Fruit fly (Drosophila melanogaster) whole organism, embryonic: ENCODE measurements around the gene how.

ENCODE experiments used
- ATbp ChIP-seq: fragments of 200-800 bp; sonication (Bioruptor generic); optimal IDR thresholded peaks from 2 replicates; lab custom pipeline; 2017; ENCODE audit warnings: missing biosample characterization, mild to moderate bottlenecking, missing genetic modification characterization, missing genetic modification reagents
- Awh ChIP-seq: fragments of 200-800 bp; sonication (Bioruptor generic); IDR thresholded peaks from 2 replicates; pipeline ENCODE4, ENCODE4 v1.3.6; 2022; ENCODE audit warnings: missing biosample characterization, missing genetic modification characterization
- BEAF-32 ChIP-seq: fragments of 200-800 bp; sonication (Bioruptor generic); optimal IDR thresholded peaks from 3 replicates; lab custom pipeline; 2017; ENCODE audit warnings: missing biosample characterization, missing genetic modification characterization, mild to moderate bottlenecking, moderate library complexity, missing genetic modification reagents
- C15 ChIP-seq: fragments of 200-800 bp; sonication (Bioruptor generic); IDR thresholded peaks from 3 replicates; pipeline ENCODE4 v1.3.6; 2022; ENCODE audit warnings: missing biosample characterization, missing genetic modification characterization
- CG10267 ChIP-seq: fragments of 200-800 bp; sonication (Bioruptor generic); optimal IDR thresholded peaks from 2 replicates; lab custom pipeline; 2018; ENCODE audit warnings: missing biosample characterization, mild to moderate bottlenecking, missing genetic modification characterization, moderate library complexity
- CG10543 ChIP-seq: fragments of 200-800 bp; sonication (Bioruptor generic); optimal IDR thresholded peaks from 3 replicates; lab custom pipeline; 2017; ENCODE audit warnings: missing biosample characterization, mild to moderate bottlenecking, missing genetic modification characterization, moderate library complexity
- CG10654 ChIP-seq: fragments of 200-800 bp; sonication (Bioruptor generic); optimal IDR thresholded peaks from 2 replicates; lab custom pipeline; 2016; ENCODE audit warnings: missing biosample characterization, missing genetic modification characterization
- CG12155 ChIP-seq: fragments of 200-800 bp; sonication (Bioruptor generic); optimal IDR thresholded peaks from 3 replicates; lab custom pipeline; 2016; ENCODE audit warnings: missing biosample characterization, missing genetic modification characterization
- CG13287 ChIP-seq: fragments of 200-800 bp; sonication (Bioruptor generic); IDR thresholded peaks from 2 replicates; pipeline ENCODE4 v1.3.6; 2022; ENCODE audit warnings: missing biosample characterization, missing genetic modification characterization; ENCODE audit not compliant: partially characterized antibody
- CG13296 ChIP-seq: fragments of 200-800 bp; sonication (Bioruptor generic); optimal IDR thresholded peaks from 3 replicates; lab custom pipeline; 2018; ENCODE audit warnings: missing biosample characterization, mild to moderate bottlenecking, missing genetic modification characterization
- CG14014 ChIP-seq: fragments of 200-800 bp; sonication (Bioruptor generic); IDR thresholded peaks from 2 replicates; pipeline ENCODE4 v1.3.6; 2022; ENCODE audit warnings: missing biosample characterization, missing genetic modification characterization
- CG14710 ChIP-seq: fragments of 200-800 bp; sonication (Bioruptor generic); optimal IDR thresholded peaks from 3 replicates; lab custom pipeline; 2019; ENCODE audit warnings: missing biosample characterization, mild to moderate bottlenecking, missing genetic modification characterization, moderate library complexity
- CG16815 ChIP-seq: fragments of 200-800 bp; sonication (Bioruptor generic); optimal IDR thresholded peaks from 3 replicates; lab custom pipeline; 2017; ENCODE audit warnings: missing biosample characterization, mild to moderate bottlenecking, missing genetic modification characterization
- CG17328 ChIP-seq: fragments of 200-800 bp; sonication (Bioruptor generic); IDR thresholded peaks from 2 replicates; pipeline ENCODE4 v1.3.6; 2022; ENCODE audit warnings: missing biosample characterization, missing genetic modification characterization
- CG17359 ChIP-seq: fragments of 200-800 bp; sonication (Bioruptor generic); optimal IDR thresholded peaks from 3 replicates; lab custom pipeline; 2018; ENCODE audit warnings: missing biosample characterization, mild to moderate bottlenecking, missing genetic modification characterization, moderate library complexity
- CG2120 ChIP-seq: fragments of 200-800 bp; sonication (Bioruptor generic); optimal IDR thresholded peaks from 3 replicates; lab custom pipeline; 2016; ENCODE audit warnings: missing biosample characterization, missing genetic modification characterization
- CG2129 ChIP-seq: fragments of 200-800 bp; sonication (Bioruptor generic); IDR thresholded peaks from 2 replicates; pipeline ENCODE4 v1.3.6; 2022; ENCODE audit warnings: missing biosample characterization, missing genetic modification characterization; ENCODE audit not compliant: partially characterized antibody
- CG32772 ChIP-seq: fragments of 200-800 bp; sonication (Bioruptor generic); IDR thresholded peaks from 2 replicates; pipeline ENCODE4 v1.3.6; 2022; ENCODE audit warnings: missing biosample characterization, missing genetic modification characterization
- CG3847 ChIP-seq: fragments of 200-800 bp; sonication (Bioruptor generic); IDR thresholded peaks from 2 replicates; pipeline ENCODE4 v1.3.6; 2022; ENCODE audit warnings: missing biosample characterization, missing genetic modification characterization
- CG4404 ChIP-seq: fragments of 200-800 bp; sonication (Bioruptor generic); IDR thresholded peaks from 2 replicates; pipeline ENCODE4 v1.3.6; 2022; ENCODE audit warnings: missing biosample characterization, missing genetic modification characterization
- CG6765 ChIP-seq: fragments of 200-800 bp; sonication (Bioruptor generic); optimal IDR thresholded peaks from 3 replicates; lab custom pipeline; 2017; ENCODE audit warnings: missing biosample characterization, mild to moderate bottlenecking, missing genetic modification characterization
- CG7987 ChIP-seq: fragments of 200-800 bp; sonication (Bioruptor generic); optimal IDR thresholded peaks from 2 replicates; lab custom pipeline; 2018; ENCODE audit warnings: missing biosample characterization, mild to moderate bottlenecking, missing genetic modification characterization, moderate library complexity
- CG8290 ChIP-seq, 3 experiments: fragments of 200-800 bp; sonication (Bioruptor generic); optimal IDR thresholded peaks; 2 replicates each; lab custom pipeline; 2016 to 2019; ENCODE audit warnings: missing biosample characterization in 3 of 3, missing genetic modification characterization in 3 of 3, mild to moderate bottlenecking in 2 of 3, moderate library complexity in 1 of 3
- Dad ChIP-seq: fragments of 200-800 bp; sonication (Bioruptor generic); optimal IDR thresholded peaks from 3 replicates; lab custom pipeline; 2016; ENCODE audit warnings: missing biosample characterization, missing genetic modification characterization
- Dbx ChIP-seq: fragments of 200-800 bp; sonication (Bioruptor generic); IDR thresholded peaks from 3 replicates; pipeline ENCODE4 v1.3.6; 2022; ENCODE audit warnings: missing biosample characterization, missing genetic modification characterization
- Dip3 ChIP-seq: fragments of 200-800 bp; sonication (Bioruptor generic); optimal IDR thresholded peaks from 3 replicates; lab custom pipeline; 2016; ENCODE audit warnings: missing biosample characterization, missing genetic modification characterization
- H15 ChIP-seq: fragments of 200-800 bp; sonication (Bioruptor generic); IDR thresholded peaks from 3 replicates; pipeline ENCODE4 v1.3.6; 2022; ENCODE audit warnings: missing biosample characterization, missing genetic modification characterization
- HHEX ChIP-seq: fragments of 200-800 bp; sonication (Bioruptor generic); optimal IDR thresholded peaks from 3 replicates; lab custom pipeline; 2017; ENCODE audit warnings: missing biosample characterization, mild to moderate bottlenecking, missing genetic modification characterization, missing genetic modification reagents
- Hmr ChIP-seq: fragments of 200-800 bp; sonication (Bioruptor generic); optimal IDR thresholded peaks from 3 replicates; lab custom pipeline; 2017; ENCODE audit warnings: mild to moderate bottlenecking, missing biosample characterization, missing genetic modification reagents, missing genetic modification characterization
- Hsf ChIP-seq: fragments of 200-800 bp; sonication (Bioruptor generic); optimal IDR thresholded peaks from 3 replicates; lab custom pipeline; 2016; ENCODE audit warnings: missing biosample characterization, missing genetic modification characterization
- Med ChIP-seq: fragments of 200-800 bp; sonication (Bioruptor generic); peaks from one replicate; lab custom pipeline; 2016; ENCODE audit warnings: missing biosample characterization, missing genetic modification characterization, mild to moderate bottlenecking, inconsistent platforms, moderate library complexity
- Meics ChIP-seq: fragments of 200-800 bp; sonication (Bioruptor generic); optimal IDR thresholded peaks from 2 replicates; lab custom pipeline; 2017; ENCODE audit warnings: missing biosample characterization, mild to moderate bottlenecking, missing genetic modification characterization
- Nf-YC ChIP-seq: fragments of 200-800 bp; optimal IDR thresholded peaks from 3 replicates; lab custom pipeline; 2019; ENCODE audit warnings: missing biosample characterization, mild to moderate bottlenecking, missing genetic modification characterization, moderate library complexity
- NfI ChIP-seq: fragments of 200-800 bp; sonication (Bioruptor generic); optimal IDR thresholded peaks from 3 replicates; lab custom pipeline; 2018; ENCODE audit warnings: missing biosample characterization, mild to moderate bottlenecking, missing genetic modification characterization, moderate library complexity
- Side ChIP-seq: fragments of 200-800 bp; sonication (Bioruptor generic); optimal IDR thresholded peaks from 2 replicates; lab custom pipeline; 2016; ENCODE audit warnings: missing biosample characterization, missing genetic modification characterization
- Sox102F ChIP-seq: fragments of 200-800 bp; sonication (Bioruptor generic); optimal IDR thresholded peaks from 2 replicates; lab custom pipeline; 2018; ENCODE audit warnings: missing biosample characterization, mild to moderate bottlenecking, missing genetic modification characterization, moderate library complexity
- Sry-δ ChIP-seq: fragments of 200-800 bp; sonication (Bioruptor generic); optimal IDR thresholded peaks from 2 replicates; lab custom pipeline; 2016; ENCODE audit warnings: missing biosample characterization, missing genetic modification characterization
- Xbp1 ChIP-seq: fragments of 200-800 bp; sonication (Bioruptor generic); optimal IDR thresholded peaks from 3 replicates; lab custom pipeline; 2016; ENCODE audit warnings: missing biosample characterization, mild to moderate bottlenecking, missing genetic modification characterization
- YL-1 ChIP-seq: fragments of 200-800 bp; sonication (Bioruptor generic); optimal IDR thresholded peaks from 3 replicates; lab custom pipeline; 2017; ENCODE audit warnings: missing biosample characterization, mild to moderate bottlenecking, missing genetic modification characterization
- bbx ChIP-seq: fragments of 200-800 bp; sonication (Bioruptor generic); IDR thresholded peaks from 2 replicates; pipeline ENCODE4 v1.3.6; 2022; ENCODE audit warnings: missing biosample characterization, missing genetic modification characterization; ENCODE audit not compliant: partially characterized antibody
- dmrt11E ChIP-seq: fragments of 200-800 bp; sonication (Bioruptor generic); optimal IDR thresholded peaks from 3 replicates; lab custom pipeline; 2018; ENCODE audit warnings: missing biosample characterization, mild to moderate bottlenecking, missing genetic modification characterization, moderate library complexity
- h ChIP-seq: fragments of >200 bp; optimal IDR thresholded peaks from 2 replicates; lab custom pipeline; 2017
- jumu ChIP-seq: fragments of 200-800 bp; sonication (Bioruptor generic); optimal IDR thresholded peaks from 3 replicates; lab custom pipeline; 2016; ENCODE audit warnings: missing biosample characterization, missing genetic modification characterization
- kay ChIP-seq: fragments of 200-800 bp; sonication (Bioruptor generic); optimal IDR thresholded peaks from 2 replicates; lab custom pipeline; 2016; ENCODE audit warnings: missing biosample characterization, missing genetic modification characterization
- lola ChIP-seq, 3 experiments: fragments of >200 bp in 2 of 3; fragments of 200-800 bp in 1 of 3; sonication (Bioruptor generic) in 1 of 3; optimal IDR thresholded peaks; 2 replicates each; lab custom pipeline; 2017 to 2019; ENCODE audit warnings: missing biosample characterization in 3 of 3, missing genetic modification characterization in 3 of 3, mild to moderate bottlenecking in 1 of 3, moderate library complexity in 1 of 3
- mld ChIP-seq: fragments of 200-800 bp; sonication (Bioruptor generic); IDR thresholded peaks from 3 replicates; pipeline ENCODE4 v1.3.6; 2022; ENCODE audit warnings: missing biosample characterization, missing genetic modification characterization; ENCODE audit not compliant: partially characterized antibody
- nau ChIP-seq: fragments of 200-800 bp; sonication (Bioruptor generic); optimal IDR thresholded peaks from 3 replicates; lab custom pipeline; 2017; ENCODE audit warnings: missing biosample characterization, mild to moderate bottlenecking, missing genetic modification characterization, missing genetic modification reagents
- phol ChIP-seq: fragments of 200-800 bp; sonication (Bioruptor generic); optimal IDR thresholded peaks from 3 replicates; lab custom pipeline; 2018; ENCODE audit warnings: missing biosample characterization, mild to moderate bottlenecking, missing genetic modification characterization, moderate library complexity
- pzg ChIP-seq: fragments of 200-800 bp; sonication (Bioruptor generic); optimal IDR thresholded peaks from 3 replicates; lab custom pipeline; 2018; ENCODE audit warnings: missing biosample characterization, mild to moderate bottlenecking, missing genetic modification characterization, moderate library complexity
- shn ChIP-seq: fragments of 200-800 bp; sonication (Bioruptor generic); optimal IDR thresholded peaks from 3 replicates; lab custom pipeline; 2016; ENCODE audit warnings: missing biosample characterization, missing genetic modification characterization

Gene how

dm6 chr3R:22025320-22025719 lies 16.7 kb upstream of the how start, which contains the start of gene CG6028 (continued):
- TF ChIP-seq BEAF-32 (peak; percentile 21), shn (GFP tag; lab: Kevin White, UChicago) (peak; percentile 1), Meics (GFP tag; lab: Kevin White, UChicago) (no peak), mld (GFP tag; lab: Robert Waterston, UW) (no peak), CG4404 (GFP tag; lab: Robert Waterston, UW) (no peak), YL-1 (GFP tag; lab: Kevin White, UChicago) (peak; percentile 19), CG13296 (GFP tag; lab: Kevin White, UChicago) (peak; percentile 10), lola (GFP tag; optimal IDR thresholded peaks at IDR 0.05; lab: Kevin White, UChicago) (no peak), pzg (GFP tag; lab: Kevin White, UChicago) (peak; percentile 32), phol (tag; lab: Kevin White, UChicago) (no peak), bbx (GFP tag; lab: Robert Waterston, UW) (peak; percentile 33; the same call in 1 of the 2 replicates), CG10267 (tag; lab: Kevin White, UChicago) (peak; percentile 85), jumu (GFP tag; lab: Kevin White, UChicago) (no peak), Hsf (peak; percentile 7), CG14014 (GFP tag; lab: Robert Waterston, UW) (peak; percentile 24; the same call in 1 of the 2 replicates), HHEX (no peak), nau (no peak), Side (GFP tag; lab: Kevin White, UChicago) (peak; percentile 10), Sox102F (GFP tag; lab: Kevin White, UChicago) (no peak), Awh (GFP tag; lab: Robert Waterston, UW) (no peak), CG10654 (GFP tag; lab: Kevin White, UChicago) (no peak), CG14710 (tag; lab: Kevin White, UChicago) (peak; percentile 9), CG16815 (GFP tag; lab: Kevin White, UChicago) (no peak), CG13287 (GFP tag; lab: Robert Waterston, UW) (peak; percentile 39), CG6765 (GFP tag; lab: Kevin White, UChicago) (peak; percentile 22), h (lab: Kevin White, UChicago) (no peak), CG12155 (GFP tag; lab: Kevin White, UChicago) (peak; percentile 24), C15 (no peak), Hmr (GFP tag; lab: Kevin White, UChicago) (no peak), CG17359 (tag; lab: Kevin White, UChicago) (peak; percentile 6), CG3847 (GFP tag; lab: Robert Waterston, UW) (peak; percentile 39; the same call in 1 of the 2 replicates), dmrt11E (tag; lab: Kevin White, UChicago) (no peak), CG8290 (GFP tag; optimal IDR thresholded peaks at IDR 0.05; lab: Kevin White, UChicago) (no peak), CG8290 (tag; optimal IDR thresholded peaks at IDR 0.05; lab: Kevin White, UChicago) (peak in 1 of 2 experiments; percentile 70), Xbp1 (GFP tag; lab: Kevin White, UChicago) (peak; percentile 23), Dad (peak; percentile 19), CG17328 (GFP tag; lab: Robert Waterston, UW) (peak; percentile 45; the same call in 1 of the 2 replicates), CG10543 (peak; percentile 0), CG2129 (no peak), Dip3 (GFP tag; lab: Kevin White, UChicago) (peak; percentile 5), H15 (GFP tag; lab: Robert Waterston, UW) (no peak), Med (peak; percentile 89), CG32772 (GFP tag; lab: Robert Waterston, UW) (no peak), Sry-δ (GFP tag; lab: Kevin White, UChicago) (peak; percentile 5), NfI (peak; percentile 39), ATbp (GFP tag; lab: Kevin White, UChicago) (no peak), kay (GFP tag; lab: Kevin White, UChicago) (peak; percentile 21), Nf-YC (tag; lab: Kevin White, UChicago) (no peak), CG7987 (no peak), Dbx (GFP tag; lab: Robert Waterston, UW) (peak; percentile 45; the same call in 1 of the 3 replicates), CG2120 (GFP tag; lab: Kevin White, UChicago) (peak; percentile 60)
